3 worm cellular contexts compared by ENCODE assay signal in genomic region chrIV:7654212-7654778, ce11.
TF ChIP-seq lines count a peak whose summit lies in the region.

Gene nrde-4 (minus strand): TSS chrIV:7654262.

TF ChIP-seq in whole organism, L4 larva, 104 proteins besides CTCF, POLR2A, EP300 and RAD21 (continued from another document):
- TF ChIP-seq rbr-2 (tag; optimal IDR thresholded peaks at IDR 0.05; lab: Kevin White, UChicago) (peak; percentile 51), daf-12 (tag; optimal IDR thresholded peaks at IDR 0.05; lab: Kevin White, UChicago) (no peak), unc-130 (GFP tag; optimal IDR thresholded peaks at IDR 0.05; lab: Kevin White, UChicago) (peak; percentile 55), dmd-6 (GFP tag; IDR thresholded peaks at IDR 0.05; lab: Robert Waterston, UW) (no peak; the same call in 1 of the 2 replicates), nhr-102 (tag; optimal IDR thresholded peaks at IDR 0.05; lab: Kevin White, UChicago) (peak; percentile 8), ZK337.2 (GFP tag; IDR thresholded peaks at IDR 0.05; lab: Robert Waterston, UW) (no peak), zip-11 (GFP tag; IDR thresholded peaks at IDR 0.05; lab: Robert Waterston, UW) (no peak), ceh-32 (tag; optimal IDR thresholded peaks at IDR 0.05; lab: Kevin White, UChicago; ENCODE audit: poor library complexity) (no peak), nhr-25 (tag; optimal IDR thresholded peaks at IDR 0.05; lab: Kevin White, UChicago; ENCODE audit: borderline replicate concordance, insufficient read depth) (peak; percentile 52), hlh-30 (tag; optimal IDR thresholded peaks at IDR 0.05; lab: Kevin White, UChicago; ENCODE audit: insufficient read depth) (peak; percentile 49), ctbp-1 (GFP tag; IDR thresholded peaks at IDR 0.05; lab: Robert Waterston, UW) (no peak), mep-1 (tag; optimal IDR thresholded peaks at IDR 0.05; lab: Kevin White, UChicago) (peak; percentile 82), duxl-1 (tag; optimal IDR thresholded peaks at IDR 0.05; lab: Kevin White, UChicago; ENCODE audit: poor library complexity) (no peak), hif-1 (tag; optimal IDR thresholded peaks at IDR 0.05; lab: Kevin White, UChicago) (peak in 1 of 2 experiments; percentile 71), pha-4 (GFP tag; IDR thresholded peaks at IDR 0.05; lab: Robert Waterston, UW) (peak; percentile 35; the same call in 1 of the 2 replicates), pha-4 (tag; optimal IDR thresholded peaks at IDR 0.05; lab: Kevin White, UChicago) (peak; percentile 42)

TF ChIP-seq in whole organism, late embryonic, 69 proteins besides CTCF, POLR2A, EP300 and RAD21 (continued from another document):
- TF ChIP-seq ceh-14 (tag; optimal IDR thresholded peaks at IDR 0.05; lab: Kevin White, UChicago) (peak; percentile 79), eyg-1 (tag; optimal IDR thresholded peaks at IDR 0.05; lab: Kevin White, UChicago) (no peak), tbx-2 (tag; optimal IDR thresholded peaks at IDR 0.05; lab: Kevin White, UChicago) (peak; percentile 89), ets-4 (tag; optimal IDR thresholded peaks at IDR 0.05; lab: Kevin White, UChicago) (peak; percentile 45), lim-6 (tag; optimal IDR thresholded peaks at IDR 0.05; lab: Kevin White, UChicago) (no peak), pag-3 (tag; optimal IDR thresholded peaks at IDR 0.05; lab: Kevin White, UChicago; ENCODE audit: borderline replicate concordance) (peak; percentile 33)

TF ChIP-seq in whole organism, mixed stage, embryonic, 35 proteins besides CTCF, POLR2A, EP300 and RAD21 (continued from another document):
- TF ChIP-seq unc-120 (tag; optimal IDR thresholded peaks at IDR 0.05; lab: Kevin White, UChicago; ENCODE audit: poor library complexity, severe bottlenecking): no peak
- no peak for TF ChIP-seq hlh-1 (tag; optimal IDR thresholded peaks at IDR 0.05; lab: Kevin White, UChicago)
- TF ChIP-seq unc-39 (tag; optimal IDR thresholded peaks at IDR 0.05; lab: Kevin White, UChicago): no peak
- no peak for TF ChIP-seq lin-13 (tag; optimal IDR thresholded peaks at IDR 0.05; lab: Kevin White, UChicago)
